Comparison of ENCODE assay signal across 1 fruit fly cellular context in the genomic region with DNA sequence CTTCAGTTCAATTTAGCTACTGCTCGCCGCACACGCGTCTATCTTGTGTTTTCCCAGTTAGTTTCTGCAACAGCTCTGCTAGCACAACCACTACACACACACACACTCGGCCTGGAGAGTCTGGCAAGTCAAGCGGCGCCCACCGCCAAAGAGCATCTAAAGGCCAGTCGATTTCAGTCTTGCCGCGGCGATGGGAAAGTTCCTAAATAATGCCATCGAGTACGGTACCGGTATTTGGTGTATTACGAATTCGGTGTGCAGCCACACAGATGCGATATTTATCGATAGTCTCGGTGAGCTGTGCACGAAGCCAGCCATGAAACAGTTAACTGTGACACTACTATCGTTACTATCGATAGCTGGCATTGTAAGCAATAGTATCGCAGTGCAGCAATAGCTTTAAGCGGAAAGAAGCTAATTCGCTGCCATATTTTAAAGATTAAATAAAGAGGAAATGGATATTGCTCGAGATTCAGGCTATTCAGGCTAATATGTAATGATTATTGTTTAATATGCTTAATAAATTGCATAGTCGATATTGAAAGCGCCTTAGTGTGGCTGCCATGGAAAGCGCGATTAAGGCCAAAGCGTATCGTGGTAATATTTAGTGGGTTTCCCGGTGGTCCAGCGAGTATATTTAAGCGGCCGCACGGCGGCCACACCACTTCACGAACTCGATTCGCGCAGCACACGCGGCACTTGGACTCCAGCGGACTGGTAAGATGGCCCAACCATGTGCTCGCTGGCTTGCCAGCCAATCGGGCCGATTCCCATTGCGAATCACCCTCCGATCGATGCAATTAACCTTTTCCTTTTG.
A peak's percentile ranks its signal among the peaks of the same experiment; 100 is the strongest.
TF ChIP-seq lines count a peak whose summit lies in the region.

A gene (minus strand): TSS at position 171 of the 817 bp plus-strand sequence.

TF ChIP-seq in whole organism, embryonic, 481 proteins besides CTCF, POLR2A, EP300 and RAD21 (continued from another document and continues in another):
- 0 out of 3 replicates have a peak, but pooled peaks have one; percentile 36 for TF ChIP-seq CG6175 (GFP tag; IDR thresholded peaks at IDR 0.05; lab: Robert Waterston, UW)
- peak; percentile 80 for TF ChIP-seq CG11456 (GFP tag; IDR thresholded peaks at IDR 0.05; lab: Robert Waterston, UW)
- no peak for TF ChIP-seq CG10565 (GFP tag; optimal IDR thresholded peaks at IDR 0.05; lab: Kevin White, UChicago)
- peak; percentile 58 for TF ChIP-seq slbo (GFP tag; IDR thresholded peaks at IDR 0.05; lab: Robert Waterston, UW)
- TF ChIP-seq nom (GFP tag; optimal IDR thresholded peaks at IDR 0.05; lab: Kevin White, UChicago) = peak; percentile 74
- no peak for TF ChIP-seq tin (GFP tag; optimal IDR thresholded peaks at IDR 0.05; lab: Kevin White, UChicago)
- TF ChIP-seq CG2129 (GFP tag; IDR thresholded peaks at IDR 0.05; lab: Robert Waterston, UW; ENCODE audit: partially characterized antibody) = peak; percentile 97
- no peak for TF ChIP-seq Doc2 (GFP tag; IDR thresholded peaks at IDR 0.05; lab: Robert Waterston, UW)
- no peak for TF ChIP-seq klu (GFP tag; IDR thresholded peaks at IDR 0.05; lab: Robert Waterston, UW)
- TF ChIP-seq bbx (GFP tag; IDR thresholded peaks at IDR 0.05; lab: Robert Waterston, UW; ENCODE audit: partially characterized antibody) = peak; percentile 96
- TF ChIP-seq shn (GFP tag; optimal IDR thresholded peaks at IDR 0.05; lab: Kevin White, UChicago) = peak; percentile 28
- peak; percentile 94 for TF ChIP-seq Jarid2 (GFP tag; optimal IDR thresholded peaks at IDR 0.05; lab: Kevin White, UChicago)
- TF ChIP-seq CG14710 (tag; optimal IDR thresholded peaks at IDR 0.05; lab: Kevin White, UChicago) = peak; percentile 71
- peak; percentile 45; the same call in 1 of the 2 replicates for TF ChIP-seq E2f1 (GFP tag; IDR thresholded peaks at IDR 0.05; lab: Robert Waterston, UW)
- TF ChIP-seq CG2199 (GFP tag; IDR thresholded peaks at IDR 0.05; lab: Robert Waterston, UW) = peak; percentile 53; the same call in 1 of the 3 replicates
- TF ChIP-seq Meics (GFP tag; optimal IDR thresholded peaks at IDR 0.05; lab: Kevin White, UChicago) = peak; percentile 21
- TF ChIP-seq Fer1 (GFP tag; optimal IDR thresholded peaks at IDR 0.05; lab: Kevin White, UChicago) = peak; percentile 51
- TF ChIP-seq CG9817 (tag; optimal IDR thresholded peaks at IDR 0.05; lab: Kevin White, UChicago) = no peak
- peak; percentile 3 for TF ChIP-seq CG2120 (GFP tag; optimal IDR thresholded peaks at IDR 0.05; lab: Kevin White, UChicago)
- TF ChIP-seq MESR4 (GFP tag; optimal IDR thresholded peaks at IDR 0.05; lab: Kevin White, UChicago) = peak; percentile 85
- no peak for TF ChIP-seq tll (GFP tag; optimal IDR thresholded peaks at IDR 0.05; lab: Kevin White, UChicago)
- TF ChIP-seq ftz-f1 (GFP tag; optimal IDR thresholded peaks at IDR 0.05; lab: Kevin White, UChicago) = no peak
- TF ChIP-seq gfzf (GFP tag; optimal IDR thresholded peaks at IDR 0.05; lab: Kevin White, UChicago) = peak; percentile 97
- peak; percentile 57; the same call in 2 of the 3 replicates for TF ChIP-seq CG17361 (GFP tag; IDR thresholded peaks at IDR 0.05; lab: Robert Waterston, UW)
- 0 out of 2 replicates have a peak, but pooled peaks have one; percentile 21 for TF ChIP-seq cas (GFP tag; IDR thresholded peaks at IDR 0.05; lab: Robert Waterston, UW)
- peak; percentile 64 for TF ChIP-seq nmo (GFP tag; optimal IDR thresholded peaks at IDR 0.05; lab: Kevin White, UChicago)
- TF ChIP-seq CG14860 (GFP tag; IDR thresholded peaks at IDR 0.05; lab: Robert Waterston, UW; ENCODE audit: partially characterized antibody) = peak; percentile 98
- no peak for TF ChIP-seq cad (GFP tag; optimal IDR thresholded peaks at IDR 0.05; lab: Kevin White, UChicago)
- no peak for TF ChIP-seq Fer2 (tag; optimal IDR thresholded peaks at IDR 0.05; lab: Kevin White, UChicago)
- peak; percentile 97 for TF ChIP-seq Bgb (GFP tag; IDR thresholded peaks at IDR 0.05; lab: Robert Waterston, UW; ENCODE audit: partially characterized antibody)
- no peak for TF ChIP-seq br (optimal IDR thresholded peaks at IDR 0.05; lab: Kevin White, UChicago)
- TF ChIP-seq sob (GFP tag; IDR thresholded peaks at IDR 0.05; lab: Robert Waterston, UW) = peak; percentile 59; the same call in 1 of the 2 replicates
- peak; percentile 51 for TF ChIP-seq CG34376 (GFP tag; optimal IDR thresholded peaks at IDR 0.05; lab: Kevin White, UChicago)
- TF ChIP-seq sr (GFP tag; IDR thresholded peaks at IDR 0.05; lab: Robert Waterston, UW) = peak; percentile 32; the same call in 2 of the 3 replicates
- 0 out of 2 replicates have a peak, but pooled peaks have one; percentile 30 for TF ChIP-seq CG10321 (GFP tag; IDR thresholded peaks at IDR 0.05; lab: Robert Waterston, UW)
- peak; percentile 59 for TF ChIP-seq onecut (GFP tag; IDR thresholded peaks at IDR 0.05; lab: Robert Waterston, UW)
- TF ChIP-seq CG11247 (GFP tag; IDR thresholded peaks at IDR 0.05; lab: Robert Waterston, UW) = 0 out of 2 replicates have a peak, but pooled peaks have one; percentile 23
- peak; percentile 1 for TF ChIP-seq CG11504 (tag; optimal IDR thresholded peaks at IDR 0.05; lab: Kevin White, UChicago)
- TF ChIP-seq fd102C (GFP tag; optimal IDR thresholded peaks at IDR 0.05; lab: Kevin White, UChicago) = peak; percentile 9
- TF ChIP-seq CG6791 (GFP tag; IDR thresholded peaks at IDR 0.05; lab: Robert Waterston, UW; ENCODE audit: partially characterized antibody) = peak; percentile 96
- peak; percentile 22 for TF ChIP-seq CG8924 (tag; optimal IDR thresholded peaks at IDR 0.05; lab: Kevin White, UChicago)
- TF ChIP-seq Doc3 (GFP tag; IDR thresholded peaks at IDR 0.05; lab: Robert Waterston, UW; ENCODE audit: partially characterized antibody) = peak; percentile 94
- peak; percentile 64 for TF ChIP-seq sens (GFP tag; lab: Kevin White, UChicago)
- TF ChIP-seq unc-4 (GFP tag; IDR thresholded peaks at IDR 0.05; lab: Robert Waterston, UW; ENCODE audit: partially characterized antibody) = peak; percentile 97
- TF ChIP-seq CG9437 (GFP tag; optimal IDR thresholded peaks at IDR 0.05; lab: Kevin White, UChicago) = no peak
- TF ChIP-seq ham (GFP tag; IDR thresholded peaks at IDR 0.05; lab: Robert Waterston, UW) = no peak; the same call in 1 of the 2 replicates
- no peak for TF ChIP-seq CG7372 (GFP tag; IDR thresholded peaks at IDR 0.05; lab: Robert Waterston, UW)
- TF ChIP-seq fd64A (GFP tag; optimal IDR thresholded peaks at IDR 0.05; lab: Kevin White, UChicago) = peak; percentile 47
- TF ChIP-seq CG9797 (GFP tag; optimal IDR thresholded peaks at IDR 0.05; lab: Kevin White, UChicago) = peak; percentile 99
- TF ChIP-seq CG18764 (GFP tag; optimal IDR thresholded peaks at IDR 0.05; lab: Kevin White, UChicago) = no peak
- peak; percentile 47 for TF ChIP-seq scrt (GFP tag; optimal IDR thresholded peaks at IDR 0.05; lab: Kevin White, UChicago)
- TF ChIP-seq Deaf1 (tag; optimal IDR thresholded peaks at IDR 0.05; lab: Kevin White, UChicago) = peak; percentile 44
- peak; percentile 22 for TF ChIP-seq CG12155 (GFP tag; optimal IDR thresholded peaks at IDR 0.05; lab: Kevin White, UChicago)
- peak; percentile 47 for TF ChIP-seq CG17385 (GFP tag; optimal IDR thresholded peaks at IDR 0.05; lab: Kevin White, UChicago)
- TF ChIP-seq ssp (GFP tag; IDR thresholded peaks at IDR 0.05; lab: Robert Waterston, UW) = peak; percentile 50
- peak; percentile 100 for TF ChIP-seq knrl (GFP tag; IDR thresholded peaks at IDR 0.05; lab: Robert Waterston, UW; ENCODE audit: partially characterized antibody)
- peak; percentile 26 for TF ChIP-seq CG15514 (GFP tag; optimal IDR thresholded peaks at IDR 0.05; lab: Kevin White, UChicago)
- TF ChIP-seq CG31224 (GFP tag; IDR thresholded peaks at IDR 0.05; lab: Robert Waterston, UW) = 0 out of 2 replicates have a peak, but pooled peaks have one; percentile 16
- peak; percentile 27 for TF ChIP-seq Fer3 (tag; optimal IDR thresholded peaks at IDR 0.05; lab: Kevin White, UChicago)
- TF ChIP-seq Drgx (GFP tag; IDR thresholded peaks at IDR 0.05; lab: Robert Waterston, UW) = peak; percentile 5; the same call in 1 of the 2 replicates
- TF ChIP-seq Med (GFP tag; lab: Kevin White, UChicago) = peak; percentile 86
- TF ChIP-seq CG13624 (GFP tag; optimal IDR thresholded peaks at IDR 0.05; lab: Kevin White, UChicago) = peak; percentile 37
- TF ChIP-seq CG34422 (GFP tag; IDR thresholded peaks at IDR 0.05; lab: Robert Waterston, UW) = peak; percentile 75
- TF ChIP-seq CG1529 (GFP tag; optimal IDR thresholded peaks at IDR 0.05; lab: Kevin White, UChicago) = peak; percentile 23
- TF ChIP-seq CG13775 (GFP tag; optimal IDR thresholded peaks at IDR 0.05; lab: Kevin White, UChicago) = peak; percentile 5
- TF ChIP-seq Dp (GFP tag; optimal IDR thresholded peaks at IDR 0.05; lab: Kevin White, UChicago) = peak; percentile 48
- TF ChIP-seq CG10147 (GFP tag; optimal IDR thresholded peaks at IDR 0.05; lab: Kevin White, UChicago) = peak; percentile 29
- TF ChIP-seq CG9727 (GFP tag; optimal IDR thresholded peaks at IDR 0.05; lab: Kevin White, UChicago) = no peak
- TF ChIP-seq Bdp1 (GFP tag; optimal IDR thresholded peaks at IDR 0.05; lab: Kevin White, UChicago) = no peak
- TF ChIP-seq eve (GFP tag; optimal IDR thresholded peaks at IDR 0.05; lab: Kevin White, UChicago) = no peak
- no peak for TF ChIP-seq CG8281 (tag; optimal IDR thresholded peaks at IDR 0.05; lab: Kevin White, UChicago)
- TF ChIP-seq Tbp (GFP tag; optimal IDR thresholded peaks at IDR 0.05; lab: Kevin White, UChicago) = peak; percentile 38
- peak; percentile 45 for TF ChIP-seq trem (tag; optimal IDR thresholded peaks at IDR 0.05; lab: Kevin White, UChicago)
- TF ChIP-seq CG18599 (GFP tag; optimal IDR thresholded peaks at IDR 0.05; lab: Kevin White, UChicago) = peak; percentile 9
- TF ChIP-seq tx (GFP tag; optimal IDR thresholded peaks at IDR 0.05; lab: Kevin White, UChicago) = no peak
- peak; percentile 43; the same call in 1 of the 2 replicates for TF ChIP-seq CG31441 (GFP tag; IDR thresholded peaks at IDR 0.05; lab: Robert Waterston, UW)
- no peak for TF ChIP-seq CG3163 (GFP tag; optimal IDR thresholded peaks at IDR 0.05; lab: Kevin White, UChicago)
- peak; percentile 96 for TF ChIP-seq Opbp (GFP tag; IDR thresholded peaks at IDR 0.05; lab: Robert Waterston, UW; ENCODE audit: partially characterized antibody)
- TF ChIP-seq Mad (GFP tag; optimal IDR thresholded peaks at IDR 0.05; lab: Kevin White, UChicago) = no peak
- peak; percentile 68 for TF ChIP-seq CG1603 (tag; optimal IDR thresholded peaks at IDR 0.05; lab: Kevin White, UChicago)
- TF ChIP-seq CG12299 (tag; optimal IDR thresholded peaks at IDR 0.05; lab: Kevin White, UChicago) = no peak
- TF ChIP-seq CG4328 (GFP tag; optimal IDR thresholded peaks at IDR 0.05; lab: Kevin White, UChicago) = no peak
- peak; percentile 96 for TF ChIP-seq HLH4C (GFP tag; IDR thresholded peaks at IDR 0.05; lab: Robert Waterston, UW; ENCODE audit: partially characterized antibody)
- TF ChIP-seq CG6813 (GFP tag; optimal IDR thresholded peaks at IDR 0.05; lab: Kevin White, UChicago) = no peak
- TF ChIP-seq mam (GFP tag; optimal IDR thresholded peaks at IDR 0.05; lab: Kevin White, UChicago) = no peak
- peak; percentile 2 for TF ChIP-seq grau (tag; optimal IDR thresholded peaks at IDR 0.05; lab: Kevin White, UChicago)
- peak; percentile 8 for TF ChIP-seq CG15601 (tag; optimal IDR thresholded peaks at IDR 0.05; lab: Kevin White, UChicago)
- peak; percentile 95 for TF ChIP-seq CG13287 (GFP tag; IDR thresholded peaks at IDR 0.05; lab: Robert Waterston, UW; ENCODE audit: partially characterized antibody)
- no peak for TF ChIP-seq luna (GFP tag; optimal IDR thresholded peaks at IDR 0.05; lab: Kevin White, UChicago)
- no peak for TF ChIP-seq CG2202 (tag; optimal IDR thresholded peaks at IDR 0.05; lab: Kevin White, UChicago)
- TF ChIP-seq nerfin-1 (tag; optimal IDR thresholded peaks at IDR 0.05; lab: Kevin White, UChicago) = no peak
- TF ChIP-seq CG30020 (tag; optimal IDR thresholded peaks at IDR 0.05; lab: Kevin White, UChicago) = peak; percentile 36
- TF ChIP-seq maf-S (GFP tag; optimal IDR thresholded peaks at IDR 0.05; lab: Kevin White, UChicago) = no peak
- peak; percentile 9 for TF ChIP-seq exex (tag; optimal IDR thresholded peaks at IDR 0.05; lab: Kevin White, UChicago)
- TF ChIP-seq Rx (GFP tag; IDR thresholded peaks at IDR 0.05; lab: Robert Waterston, UW) = peak; percentile 17; the same call in 1 of the 2 replicates
- TF ChIP-seq seq (GFP tag; IDR thresholded peaks at IDR 0.05; lab: Robert Waterston, UW) = no peak
- TF ChIP-seq CG2875 (GFP tag; optimal IDR thresholded peaks at IDR 0.05; lab: Kevin White, UChicago) = peak; percentile 44
- TF ChIP-seq sim (GFP tag; IDR thresholded peaks at IDR 0.05; lab: Robert Waterston, UW) = peak; percentile 57; the same call in 1 of the 2 replicates
- TF ChIP-seq Dbx (GFP tag; IDR thresholded peaks at IDR 0.05; lab: Robert Waterston, UW) = peak; percentile 63; the same call in 2 of the 3 replicates
- TF ChIP-seq HLHmδ (GFP tag; optimal IDR thresholded peaks at IDR 0.05; lab: Kevin White, UChicago) = peak; percentile 91
- peak; percentile 83 for TF ChIP-seq zen2 (GFP tag; IDR thresholded peaks at IDR 0.05; lab: Robert Waterston, UW; ENCODE audit: partially characterized antibody)
- TF ChIP-seq Hr3 (GFP tag; optimal IDR thresholded peaks at IDR 0.05; lab: Kevin White, UChicago) = no peak
- peak; percentile 35; the same call in 1 of the 2 replicates for TF ChIP-seq CG3847 (GFP tag; IDR thresholded peaks at IDR 0.05; lab: Robert Waterston, UW)
- TF ChIP-seq Elba2 (GFP tag; optimal IDR thresholded peaks at IDR 0.05; lab: Kevin White, UChicago) = no peak
- TF ChIP-seq CG4707 (GFP tag; optimal IDR thresholded peaks at IDR 0.05; lab: Kevin White, UChicago) = peak; percentile 25
- TF ChIP-seq Nf-YC (tag; optimal IDR thresholded peaks at IDR 0.05; lab: Kevin White, UChicago) = peak; percentile 70
- TF ChIP-seq z (GFP tag; IDR thresholded peaks at IDR 0.05; lab: Robert Waterston, UW) = no peak
- TF ChIP-seq CG10209 (GFP tag; optimal IDR thresholded peaks at IDR 0.05; lab: Kevin White, UChicago) = peak; percentile 17
- TF ChIP-seq CG6683 (GFP tag; optimal IDR thresholded peaks at IDR 0.05; lab: Kevin White, UChicago) = no peak
- peak; percentile 11 for TF ChIP-seq NC2β (GFP tag; optimal IDR thresholded peaks at IDR 0.05; lab: Kevin White, UChicago)
- 0 out of 3 replicates have a peak, but pooled peaks have one; percentile 27 for TF ChIP-seq H15 (GFP tag; IDR thresholded peaks at IDR 0.05; lab: Robert Waterston, UW)
- TF ChIP-seq CG2712 (tag; optimal IDR thresholded peaks at IDR 0.05; lab: Kevin White, UChicago) = no peak
- TF ChIP-seq CG17829 (tag; optimal IDR thresholded peaks at IDR 0.05; lab: Kevin White, UChicago) = peak; percentile 10
- TF ChIP-seq CG9876 (GFP tag; optimal IDR thresholded peaks at IDR 0.05; lab: Kevin White, UChicago) = no peak
- TF ChIP-seq sqz (GFP tag; optimal IDR thresholded peaks at IDR 0.05; lab: Kevin White, UChicago) = peak; percentile 15
- TF ChIP-seq CG16813 (GFP tag; IDR thresholded peaks at IDR 0.05; lab: Robert Waterston, UW; ENCODE audit: partially characterized antibody) = peak; percentile 99
- no peak for TF ChIP-seq PHDP (tag; optimal IDR thresholded peaks at IDR 0.05; lab: Kevin White, UChicago)
